Worm (Caenorhabditis elegans) whole organism, L2 larva: ENCODE data around the gene cox-14.

Source experiments
- egl-27 ChIP-seq: sonication (generic microtip); optimal IDR thresholded peaks from 3 replicates; lab custom pipeline; 2017; ENCODE audit warnings: missing biosample characterization, missing genetic modification reagents, missing genetic modification characterization
- elt-1 ChIP-seq: fragments of 150-350 bp; optimal IDR thresholded peaks from 2 replicates; lab custom pipeline; 2014; ENCODE audit warnings: missing biosample characterization, missing genetic modification characterization
- nhr-11 ChIP-seq: fragments of 150-350 bp; optimal IDR thresholded peaks from 2 replicates; lab custom pipeline; 2014; ENCODE audit warnings: missing biosample characterization, missing genetic modification characterization
- nhr-12 ChIP-seq: fragments of 150-350 bp; optimal IDR thresholded peaks from 2 replicates; lab custom pipeline; 2014; ENCODE audit warnings: missing biosample characterization, missing genetic modification characterization
- nhr-237 ChIP-seq: fragments of 150-350 bp; optimal IDR thresholded peaks from 2 replicates; lab custom pipeline; 2014; ENCODE audit warnings: missing biosample characterization, missing genetic modification characterization
- nhr-77 ChIP-seq: fragments of 150-350 bp; optimal IDR thresholded peaks from 2 replicates; lab custom pipeline; 2014; ENCODE audit warnings: missing biosample characterization, missing genetic modification characterization
- skn-1 ChIP-seq: sonication (generic microtip); optimal IDR thresholded peaks from 2 replicates; lab custom pipeline; 2017; ENCODE audit warnings: missing biosample characterization, missing genetic modification characterization
- ztf-11 ChIP-seq: sonication (generic microtip); optimal IDR thresholded peaks from 2 replicates; lab custom pipeline; 2017; ENCODE audit warnings: missing biosample characterization, missing genetic modification characterization

DNA sequence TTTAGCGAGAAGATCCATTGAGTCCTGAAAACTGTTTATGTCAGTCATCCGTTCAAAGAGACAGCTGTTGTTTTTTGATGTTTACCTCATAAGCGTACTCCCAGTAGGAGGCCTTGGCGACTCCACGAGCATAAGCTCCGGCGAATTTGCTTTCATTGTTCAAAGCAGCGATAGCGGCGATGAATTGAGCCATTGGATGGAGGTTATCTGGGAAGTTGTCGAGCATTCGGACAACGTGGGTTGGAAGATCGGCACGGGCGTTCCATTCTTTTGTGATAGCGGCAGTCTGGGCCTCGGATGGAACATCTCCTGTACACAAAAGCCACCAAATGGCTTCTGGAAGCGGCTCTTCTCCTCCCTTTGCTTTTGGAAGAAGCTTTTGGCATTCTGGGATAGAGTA is 2.9 kb upstream of the cox-14 start:
- TF ChIP-seq nhr-12 (tag; lab: Kevin White, UChicago) (no peak), ztf-11 (no peak), nhr-77 (tag; lab: Kevin White, UChicago) (no peak), nhr-237 (tag; lab: Kevin White, UChicago) (no peak), skn-1 (tag; lab: Kevin White, UChicago) (no peak), egl-27 (tag; lab: Kevin White, UChicago) (no peak), nhr-11 (no peak), elt-1 (tag; lab: Kevin White, UChicago) (no peak)
